Worm (Caenorhabditis elegans) whole organism, L4 larva: ENCODE data around the gene cri-3.
A peak's percentile ranks its signal among the peaks of the same experiment; 100 is the strongest.

ENCODE experiments used
- D1046.2 ChIP-seq: fragments of 200-800 bp; sonication (Bioruptor generic); IDR thresholded peaks from 2 replicates; pipeline ENCODE4 v1.3.6; 2022; ENCODE audit warnings: missing genetic modification characterization, missing compliant biosample characterization
- F44E2.7 ChIP-seq: fragments of 200-800 bp; sonication (Bioruptor generic); IDR thresholded peaks from 2 replicates; pipeline ENCODE4 v2.1.2; 2022; ENCODE audit warnings: missing genetic modification characterization, missing compliant biosample characterization
- F49E8.2 ChIP-seq: sonication (generic microtip); optimal IDR thresholded peaks from 2 replicates; lab custom pipeline; 2016; ENCODE audit warnings: missing compliant biosample characterization, mild to moderate bottlenecking, missing genetic modification characterization, borderline replicate concordance
- R02D3.7 ChIP-seq: fragments of 150-350 bp; sonication (generic microtip); optimal IDR thresholded peaks from 3 replicates; lab custom pipeline; 2014; ENCODE audit warnings: missing biosample characterization, missing genetic modification characterization
- aha-1 ChIP-seq: fragments of 150-350 bp; peaks from one replicate; lab custom pipeline; 2014; ENCODE audit warnings: missing biosample characterization, missing genetic modification characterization
- attf-4 ChIP-seq: sonication (generic microtip); optimal IDR thresholded peaks from 3 replicates; lab custom pipeline; 2017; ENCODE audit warnings: missing biosample characterization, missing genetic modification characterization
- ceh-62 ChIP-seq: sonication (generic microtip); optimal IDR thresholded peaks from 2 replicates; lab custom pipeline; 2017; ENCODE audit warnings: missing biosample characterization, missing genetic modification characterization
- cey-2 ChIP-seq: sonication (generic microtip); optimal IDR thresholded peaks from 3 replicates; lab custom pipeline; 2017; ENCODE audit warnings: missing genetic modification characterization, mild to moderate bottlenecking, missing compliant biosample characterization, antibody characterized with exemption, borderline replicate concordance; ENCODE audit not compliant: insufficient read depth
- daf-12 ChIP-seq: fragments of 150-350 bp; optimal IDR thresholded peaks from 2 replicates; lab custom pipeline; 2014; ENCODE audit warnings: missing biosample characterization, missing genetic modification reagents, missing genetic modification characterization
- daf-16 ChIP-seq, 3 experiments: sonication (generic microtip); optimal IDR thresholded peaks; 2 replicates each; lab custom pipeline; 2016 to 2017; ENCODE audit warnings: missing genetic modification characterization in 3 of 3, missing genetic modification reagents in 3 of 3, mild to moderate bottlenecking in 2 of 3, missing compliant biosample characterization in 2 of 3, missing biosample characterization in 1 of 3, moderate library complexity in 1 of 3
- dmd-8 ChIP-seq: fragments of 200-800 bp; sonication (Bioruptor generic); IDR thresholded peaks from 2 replicates; pipeline ENCODE4 v1.3.6; 2022; ENCODE audit warnings: missing genetic modification characterization, missing compliant biosample characterization
- dpl-1 ChIP-seq: fragments of 150-350 bp; optimal IDR thresholded peaks from 2 replicates; lab custom pipeline; 2014; ENCODE audit warnings: missing biosample characterization, missing genetic modification reagents, missing genetic modification characterization
- duxl-1 ChIP-seq: sonication (generic microtip); optimal IDR thresholded peaks from 2 replicates; lab custom pipeline; 2016; ENCODE audit warnings: mild to moderate bottlenecking, missing genetic modification characterization, moderate library complexity, missing compliant biosample characterization; ENCODE audit not compliant: poor library complexity
- dve-1 ChIP-seq: sonication (generic microtip); optimal IDR thresholded peaks from 2 replicates; lab custom pipeline; 2017; ENCODE audit warnings: antibody characterized with exemption, mild to moderate bottlenecking, missing genetic modification characterization, missing compliant biosample characterization; ENCODE audit not compliant: insufficient read depth
- egl-27 ChIP-seq: sonication (generic microtip); optimal IDR thresholded peaks from 3 replicates; lab custom pipeline; 2017; ENCODE audit warnings: missing biosample characterization, missing genetic modification reagents, missing genetic modification characterization
- fkh-10 ChIP-seq: fragments of 150-350 bp; optimal IDR thresholded peaks from 2 replicates; lab custom pipeline; 2014; ENCODE audit warnings: missing biosample characterization, missing genetic modification reagents, missing genetic modification characterization
- fos-1 ChIP-seq: fragments of 150-350 bp; optimal IDR thresholded peaks from 2 replicates; lab custom pipeline; 2014; ENCODE audit warnings: missing biosample characterization, missing genetic modification characterization
- gei-8 ChIP-seq: fragments of 200-800 bp; sonication (Bioruptor generic); optimal IDR thresholded peaks from 2 replicates; lab custom pipeline; 2018; ENCODE audit warnings: mild to moderate bottlenecking, missing genetic modification characterization, missing compliant biosample characterization
- hlh-11 ChIP-seq: fragments of 200-800 bp; sonication (Bioruptor generic); optimal IDR thresholded peaks from 2 replicates; lab custom pipeline; 2018; ENCODE audit warnings: mild to moderate bottlenecking, missing genetic modification characterization, missing compliant biosample characterization
- hlh-30 ChIP-seq: sonication (generic microtip); optimal IDR thresholded peaks from 2 replicates; lab custom pipeline; 2017; ENCODE audit warnings: antibody characterized with exemption, mild to moderate bottlenecking, missing genetic modification characterization, missing compliant biosample characterization; ENCODE audit not compliant: insufficient read depth
- hmg-1.1 ChIP-seq: fragments of 200-800 bp; sonication (Bioruptor generic); IDR thresholded peaks from 2 replicates; pipeline ENCODE4 v1.3.6; 2022; ENCODE audit warnings: missing genetic modification reagents, missing genetic modification characterization, missing compliant biosample characterization
- lin-38 ChIP-seq: fragments of 200-800 bp; sonication (Bioruptor generic); IDR thresholded peaks from 2 replicates; pipeline ENCODE4 v1.3.6; 2022; ENCODE audit warnings: missing genetic modification reagents, missing genetic modification characterization, missing compliant biosample characterization
- lir-3 ChIP-seq: sonication (generic microtip); optimal IDR thresholded peaks from 2 replicates; lab custom pipeline; 2016; ENCODE audit warnings: mild to moderate bottlenecking, missing genetic modification characterization, missing compliant biosample characterization
- lsy-2 ChIP-seq, 2 experiments: fragments of 150-350 bp in 1 of 2; sonication (generic microtip) in 1 of 2; optimal IDR thresholded peaks; 2 replicates each; lab custom pipeline; 2014 to 2017; ENCODE audit warnings: missing biosample characterization in 2 of 2, missing genetic modification characterization in 2 of 2
- madf-9 ChIP-seq: fragments of 200-800 bp; sonication (Bioruptor generic); conservative IDR thresholded peaks from 2 replicates; pipeline ENCODE4 v1.3.6; 2022; ENCODE audit warnings: missing genetic modification reagents, missing genetic modification characterization, missing compliant biosample characterization
- mdl-1 ChIP-seq, 2 experiments: fragments of 150-350 bp in 1 of 2; sonication (generic microtip) in 1 of 2; optimal IDR thresholded peaks; 2 replicates each; lab custom pipeline; 2014 to 2017; ENCODE audit warnings: missing biosample characterization in 2 of 2, missing genetic modification characterization in 2 of 2
- mep-1 ChIP-seq: fragments of 150-350 bp; sonication (generic microtip); optimal IDR thresholded peaks from 3 replicates; lab custom pipeline; 2014; ENCODE audit warnings: missing biosample characterization, missing genetic modification characterization
- mes-2 ChIP-seq: sonication (generic microtip); optimal IDR thresholded peaks from 2 replicates; lab custom pipeline; 2016; ENCODE audit warnings: missing genotype, mild to moderate bottlenecking, missing genetic modification characterization, missing compliant biosample characterization; ENCODE audit not compliant: poor library complexity, severe bottlenecking
- nhr-102 ChIP-seq: sonication (generic microtip); optimal IDR thresholded peaks from 2 replicates; lab custom pipeline; 2016; ENCODE audit warnings: mild to moderate bottlenecking, missing genetic modification characterization, moderate library complexity, missing compliant biosample characterization
- nhr-111 ChIP-seq: fragments of 200-800 bp; sonication (Bioruptor generic); optimal IDR thresholded peaks from 2 replicates; lab custom pipeline; 2018; ENCODE audit warnings: mild to moderate bottlenecking, missing genetic modification characterization, missing compliant biosample characterization
- nhr-237 ChIP-seq: sonication (generic microtip); optimal IDR thresholded peaks from 2 replicates; lab custom pipeline; 2017; ENCODE audit warnings: missing biosample characterization, missing genetic modification characterization
- nhr-6 ChIP-seq: fragments of 150-350 bp; optimal IDR thresholded peaks from 2 replicates; lab custom pipeline; 2014; ENCODE audit warnings: missing biosample characterization, missing genetic modification characterization
- nhr-76 ChIP-seq: fragments of 150-350 bp; optimal IDR thresholded peaks from 2 replicates; lab custom pipeline; 2014; ENCODE audit warnings: missing biosample characterization, missing genetic modification characterization
- nhr-77 ChIP-seq: fragments of 150-350 bp; optimal IDR thresholded peaks from 2 replicates; lab custom pipeline; 2014; ENCODE audit warnings: missing biosample characterization, missing genetic modification characterization
- pha-4 ChIP-seq, 2 experiments: fragments of 150-350 bp in 1 of 2; fragments of 200-800 bp in 1 of 2; sonication (Bioruptor generic) in 1 of 2; IDR thresholded peaks in 1 of 2; optimal IDR thresholded peaks in 1 of 2; 2 replicates each; pipeline versions ENCODE4 v1.3.6 to Lab custom; 2014 to 2022; ENCODE audit warnings: missing genetic modification characterization in 2 of 2, missing genetic modification reagents in 2 of 2, missing biosample characterization in 1 of 2, missing compliant biosample characterization in 1 of 2
- rbr-2 ChIP-seq: sonication (generic microtip); optimal IDR thresholded peaks from 2 replicates; lab custom pipeline; 2016; ENCODE audit warnings: missing genotype, missing genetic modification characterization, missing compliant biosample characterization
- snpc-4 ChIP-seq: fragments of 150-350 bp; optimal IDR thresholded peaks from 2 replicates; lab custom pipeline; 2014; ENCODE audit warnings: missing biosample characterization, missing genetic modification characterization
- unc-130 ChIP-seq: sonication (generic microtip); optimal IDR thresholded peaks from 2 replicates; lab custom pipeline; 2016; ENCODE audit warnings: missing genetic modification reagents, missing genetic modification characterization, missing compliant biosample characterization
- unc-39 ChIP-seq: sonication (generic microtip); optimal IDR thresholded peaks from 2 replicates; lab custom pipeline; 2017; ENCODE audit warnings: missing biosample characterization, missing genetic modification characterization
- zag-1 ChIP-seq: fragments of 150-350 bp; optimal IDR thresholded peaks from 2 replicates; lab custom pipeline; 2014; ENCODE audit warnings: missing biosample characterization, missing genetic modification characterization
- zip-2 ChIP-seq: fragments of 150-350 bp; optimal IDR thresholded peaks from 2 replicates; lab custom pipeline; 2014; ENCODE audit warnings: missing biosample characterization, missing genetic modification characterization

Gene cri-3

ce11 chrIII:3400444-3400843 lies 4.3 kb downstream of the cri-3 start:
- TF ChIP-seq ceh-62 (no peak), F49E8.2 (tag; lab: Kevin White, UChicago) (peak; percentile 32), F44E2.7 (GFP tag; lab: Robert Waterston, UW) (no peak), nhr-102 (tag; lab: Kevin White, UChicago) (no peak), cey-2 (no peak), snpc-4 (no peak), lin-38 (peak; percentile 42; the same call in 1 of the 2 replicates)

ce11 chrIII:3404354-3404913 lies 8.3 kb downstream of the cri-3 start, which contains the start of the genes npp-9 and F59A2.5:
npp-9 (minus strand) TSS chrIII:3404479.
F59A2.5 (plus strand) TSS chrIII:3404863.
- TF ChIP-seq lin-38 (peak; percentile 52), gei-8 (no peak), zip-2 (no peak), egl-27 (tag; lab: Kevin White, UChicago) (no peak), nhr-111 (GFP tag; lab: Kevin White, UChicago) (no peak), D1046.2 (no peak), nhr-237 (no peak), attf-4 (tag; lab: Kevin White, UChicago) (no peak), R02D3.7 (tag; lab: Kevin White, UChicago) (peak; percentile 86), dpl-1 (GFP tag; lab: Kevin White, UChicago) (peak; percentile 73), unc-130 (GFP tag; lab: Kevin White, UChicago) (peak; percentile 46), fos-1 (tag; lab: Kevin White, UChicago) (no peak), nhr-76 (tag; lab: Kevin White, UChicago) (no peak), hlh-30 (tag; lab: Kevin White, UChicago) (peak; percentile 70), hmg-1.1 (no peak), fkh-10 (GFP tag; lab: Kevin White, UChicago) (no peak), rbr-2 (tag; lab: Kevin White, UChicago) (peak; percentile 0), daf-16 (GFP tag; optimal IDR thresholded peaks at IDR 0.05; lab: Kevin White, UChicago) (no peak), daf-16 (tag; optimal IDR thresholded peaks at IDR 0.05; lab: Kevin White, UChicago) (no peak), daf-12 (no peak), duxl-1 (tag; lab: Kevin White, UChicago) (no peak), dve-1 (peak; percentile 19), madf-9 (no peak), pha-4 (GFP tag; IDR thresholded peaks at IDR 0.05; lab: Robert Waterston, UW) (no peak), pha-4 (tag; optimal IDR thresholded peaks at IDR 0.05; lab: Kevin White, UChicago) (no peak), mep-1 (tag; lab: Kevin White, UChicago) (peak; percentile 36), mdl-1 (tag; optimal IDR thresholded peaks at IDR 0.05; lab: Kevin White, UChicago) (peak in 1 of 2 experiments; percentile 42), nhr-6 (peak; percentile 3), lir-3 (no peak), F49E8.2 (tag; lab: Kevin White, UChicago) (peak; percentile 30), dmd-8 (no peak), hlh-11 (peak; percentile 21), zag-1 (tag; lab: Kevin White, UChicago) (no peak), mes-2 (tag; lab: Kevin White, UChicago) (no peak), aha-1 (tag; lab: Kevin White, UChicago) (peak; percentile 86), lsy-2 (tag; optimal IDR thresholded peaks at IDR 0.05; lab: Kevin White, UChicago) (peak in 1 of 2 experiments; percentile 76), unc-39 (no peak), nhr-77 (tag; lab: Kevin White, UChicago) (peak; percentile 57)
